Worm (Caenorhabditis elegans) whole organism, young adult: ENCODE measurements around the gene T11B7.1.

Source experiments
- F23B12.7 ChIP-seq: sonication (generic microtip); optimal IDR thresholded peaks from 2 replicates; lab custom pipeline; 2017; ENCODE audit warnings: missing genetic modification characterization, mild to moderate bottlenecking, missing compliant biosample characterization, antibody characterized with exemption, moderate library complexity; ENCODE audit not compliant: insufficient read depth
- F37B4.10 ChIP-seq: fragments of 200-800 bp; sonication (Bioruptor generic); IDR thresholded peaks from 2 replicates; pipeline ENCODE4 v1.3.6; 2022; ENCODE audit warnings: missing genetic modification characterization, missing compliant biosample characterization
- F52B5.7 ChIP-seq: sonication (generic microtip); optimal IDR thresholded peaks from 2 replicates; lab custom pipeline; 2016; ENCODE audit warnings: mild to moderate bottlenecking, missing genetic modification characterization, missing compliant biosample characterization
- K12H6.12 ChIP-seq: fragments of 200-800 bp; sonication (Bioruptor generic); optimal IDR thresholded peaks from 2 replicates; lab custom pipeline; 2018; ENCODE audit warnings: mild to moderate bottlenecking, missing genetic modification characterization, missing compliant biosample characterization
- Y53G8AR.9 ChIP-seq: fragments of 200-800 bp; sonication (Bioruptor generic); conservative IDR thresholded peaks from 2 replicates; pipeline ENCODE4 v1.3.6; 2022; ENCODE audit warnings: missing genetic modification reagents, missing genetic modification characterization, missing compliant biosample characterization
- Y79H2A.3 ChIP-seq: fragments of 200-800 bp; sonication (Bioruptor generic); conservative IDR thresholded peaks from 2 replicates; pipeline ENCODE4 v1.3.6; 2022; ENCODE audit warnings: missing genetic modification reagents, missing genetic modification characterization, missing compliant biosample characterization
- ZK185.1 ChIP-seq: sonication (generic microtip); optimal IDR thresholded peaks from 2 replicates; lab custom pipeline; 2016; ENCODE audit warnings: mild to moderate bottlenecking, missing genetic modification characterization, missing compliant biosample characterization; ENCODE audit not compliant: poor library complexity, severe bottlenecking
- ama-1 ChIP-seq, 3 experiments: fragments of 150-350 bp in 1 of 3; sonication (generic microtip) in 2 of 3; optimal IDR thresholded peaks; 2 replicates each; lab custom pipeline; 2014 to 2018; ENCODE audit warnings: missing biosample characterization in 2 of 3, missing genetic modification characterization in 2 of 3, missing genetic modification reagents in 2 of 3
- atf-7 ChIP-seq: sonication (generic microtip); optimal IDR thresholded peaks from 2 replicates; lab custom pipeline; 2017; ENCODE audit warnings: mild to moderate bottlenecking, missing genetic modification characterization, missing compliant biosample characterization
- attf-5 ChIP-seq: fragments of 200-800 bp; sonication (Bioruptor generic); optimal IDR thresholded peaks from 2 replicates; lab custom pipeline; 2018; ENCODE audit warnings: mild to moderate bottlenecking, missing genetic modification characterization, missing compliant biosample characterization
- bed-1 ChIP-seq: fragments of 200-800 bp; sonication (Bioruptor generic); IDR thresholded peaks from 2 replicates; pipeline ENCODE4 v1.3.6; 2022; ENCODE audit warnings: missing genetic modification reagents, missing genetic modification characterization, missing compliant biosample characterization
- bed-2 ChIP-seq: fragments of 200-800 bp; sonication (Bioruptor generic); IDR thresholded peaks from 2 replicates; pipeline ENCODE4 v1.3.6; 2022; ENCODE audit warnings: missing genetic modification reagents, missing genetic modification characterization, missing compliant biosample characterization
- cebp-1 ChIP-seq, 2 experiments: fragments of 200-800 bp in 1 of 2; sonication (Bioruptor generic) in 1 of 2; sonication (generic microtip) in 1 of 2; IDR thresholded peaks in 1 of 2; optimal IDR thresholded peaks in 1 of 2; 2 replicates each; pipeline versions ENCODE4 v1.3.6 to Lab custom; 2017 to 2022; ENCODE audit warnings: missing compliant biosample characterization in 2 of 2, missing genetic modification characterization in 2 of 2, mild to moderate bottlenecking in 1 of 2, missing genetic modification reagents in 1 of 2, moderate library complexity in 1 of 2
- cebp-2 ChIP-seq: fragments of 200-800 bp; sonication (Bioruptor generic); IDR thresholded peaks from 2 replicates; pipeline ENCODE4 v1.3.6; 2022; ENCODE audit warnings: missing genetic modification characterization, missing compliant biosample characterization
- chd-7 ChIP-seq: sonication (generic microtip); optimal IDR thresholded peaks from 2 replicates; lab custom pipeline; 2016; ENCODE audit warnings: mild to moderate bottlenecking, missing genetic modification characterization, moderate library complexity, missing compliant biosample characterization
- dpff-1 ChIP-seq: sonication (generic microtip); optimal IDR thresholded peaks from 2 replicates; lab custom pipeline; 2017; ENCODE audit warnings: mild to moderate bottlenecking, missing genetic modification characterization, missing compliant biosample characterization
- dpl-1 ChIP-seq: fragments of 150-350 bp; optimal IDR thresholded peaks from 2 replicates; lab custom pipeline; 2014; ENCODE audit warnings: missing biosample characterization, missing genetic modification reagents, missing genetic modification characterization
- fkh-3 ChIP-seq: sonication (generic microtip); optimal IDR thresholded peaks from 2 replicates; lab custom pipeline; 2016; ENCODE audit warnings: mild to moderate bottlenecking, missing genetic modification characterization, missing compliant biosample characterization
- let-526 ChIP-seq: fragments of 200-800 bp; sonication (Bioruptor generic); IDR thresholded peaks from 2 replicates; pipeline ENCODE4 v1.3.6; 2022; ENCODE audit warnings: missing genetic modification reagents, missing genetic modification characterization, missing compliant biosample characterization
- let-607 ChIP-seq, 2 experiments: fragments of 200-800 bp in 1 of 2; sonication (Bioruptor generic) in 1 of 2; sonication (generic microtip) in 1 of 2; optimal IDR thresholded peaks; 2 replicates each; lab custom pipeline; 2016 to 2018; ENCODE audit warnings: mild to moderate bottlenecking in 2 of 2, missing compliant biosample characterization in 2 of 2, missing genetic modification characterization in 2 of 2, moderate library complexity in 2 of 2, missing genotype in 1 of 2
- lir-1 ChIP-seq: fragments of 200-800 bp; sonication (Bioruptor generic); conservative IDR thresholded peaks from 2 replicates; pipeline ENCODE4 v1.3.6; 2022; ENCODE audit warnings: missing genetic modification reagents, missing genetic modification characterization, missing compliant biosample characterization
- lsl-1 ChIP-seq: fragments of 200-800 bp; sonication (Bioruptor generic); optimal IDR thresholded peaks from 2 replicates; lab custom pipeline; 2018; ENCODE audit warnings: mild to moderate bottlenecking, missing genetic modification characterization, moderate library complexity, missing compliant biosample characterization
- madf-6 ChIP-seq: fragments of 200-800 bp; sonication (Bioruptor generic); IDR thresholded peaks from 2 replicates; pipeline ENCODE4 v1.3.6; 2022; ENCODE audit warnings: missing genetic modification reagents, missing genetic modification characterization, missing compliant biosample characterization
- mxl-1 ChIP-seq: sonication (generic microtip); optimal IDR thresholded peaks from 2 replicates; lab custom pipeline; 2016; ENCODE audit warnings: missing genetic modification characterization, missing compliant biosample characterization
- nhr-80 ChIP-seq: sonication (generic microtip); optimal IDR thresholded peaks from 2 replicates; lab custom pipeline; 2016; ENCODE audit warnings: missing genetic modification characterization, missing compliant biosample characterization
- pbrm-1 ChIP-seq: fragments of 200-800 bp; sonication (Bioruptor generic); IDR thresholded peaks from 2 replicates; pipeline ENCODE4 v1.3.6; 2022; ENCODE audit warnings: missing genetic modification reagents, missing genetic modification characterization, missing compliant biosample characterization
- pha-4 ChIP-seq: fragments of 150-350 bp; sonication (generic microtip); optimal IDR thresholded peaks from 2 replicates; lab custom pipeline; 2014; ENCODE audit warnings: missing biosample characterization, missing genetic modification reagents, missing genetic modification characterization
- repo-1 ChIP-seq: sonication (generic microtip); optimal IDR thresholded peaks from 2 replicates; lab custom pipeline; 2017; ENCODE audit warnings: mild to moderate bottlenecking, missing genetic modification characterization, missing compliant biosample characterization
- sdz-38 ChIP-seq: sonication (generic microtip); optimal IDR thresholded peaks from 2 replicates; lab custom pipeline; 2016; ENCODE audit warnings: missing genotype, missing genetic modification characterization, missing compliant biosample characterization
- unc-62 ChIP-seq: fragments of 150-350 bp; optimal IDR thresholded peaks from 2 replicates; lab custom pipeline; 2014; ENCODE audit warnings: missing biosample characterization, missing genetic modification reagents, missing genetic modification characterization
- ztf-18 ChIP-seq: sonication (generic microtip); optimal IDR thresholded peaks from 2 replicates; lab custom pipeline; 2016; ENCODE audit warnings: missing genotype, mild to moderate bottlenecking, missing genetic modification characterization, missing compliant biosample characterization
- ztf-28 ChIP-seq: fragments of 200-800 bp; sonication (Bioruptor generic); IDR thresholded peaks from 2 replicates; pipeline ENCODE4 v1.3.6; 2022; ENCODE audit warnings: missing genetic modification reagents, missing genetic modification characterization, missing compliant biosample characterization
- ztf-3 ChIP-seq: fragments of 200-800 bp; sonication (Bioruptor generic); optimal IDR thresholded peaks from 2 replicates; lab custom pipeline; 2018; ENCODE audit warnings: mild to moderate bottlenecking, missing genetic modification characterization, missing compliant biosample characterization

T11B7.1 gene

DNA sequence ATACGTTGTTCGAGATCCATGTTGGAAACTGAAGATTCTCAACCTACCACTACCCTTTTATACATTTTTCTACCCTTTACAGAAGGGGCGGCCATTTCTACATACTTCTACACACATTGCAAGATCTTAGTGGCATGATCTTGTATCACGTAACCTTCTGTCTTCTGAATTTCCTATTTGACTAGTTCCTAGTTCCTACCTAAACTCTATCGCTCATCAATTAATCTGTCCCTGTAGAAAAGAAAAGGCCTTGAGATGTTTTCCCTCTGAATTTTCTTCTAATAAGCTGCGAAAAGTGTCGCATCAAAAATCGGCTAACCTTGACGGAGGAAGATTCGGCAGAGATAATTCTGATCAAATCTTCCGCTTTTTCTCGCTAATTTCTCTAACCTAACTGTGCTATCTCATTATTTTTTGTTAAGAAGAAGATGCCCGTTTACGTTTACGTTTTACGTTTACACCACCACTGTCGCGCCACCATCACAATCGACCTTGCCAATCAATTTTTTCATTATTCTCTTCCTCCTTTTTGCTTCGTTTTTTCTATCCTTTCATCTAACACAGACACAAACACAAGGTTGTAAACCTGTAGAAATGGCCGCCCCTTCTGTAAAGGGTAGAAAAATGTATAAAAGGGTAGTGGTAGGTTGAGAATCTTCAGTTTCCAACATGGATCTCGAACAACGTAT, 16.2 kb upstream of the T11B7.1 start, which contains the start of the genes col-117 and col-3:
Gene col-117, minus strand, starts transcription at position 51 of the 689 bp plus-strand sequence.
Gene col-3, plus strand, starts transcription at position 639 of the 689 bp plus-strand sequence.
- TF ChIP-seq chd-7 (tag; lab: Kevin White, UChicago) = no peak
- TF ChIP-seq lir-1 (GFP tag; lab: Robert Waterston, UW) = no peak
- no peak for TF ChIP-seq lsl-1 (GFP tag; lab: Kevin White, UChicago)
- TF ChIP-seq cebp-2 = no peak
- no peak for TF ChIP-seq F52B5.7 (tag; lab: Kevin White, UChicago)
- TF ChIP-seq madf-6 (GFP tag; lab: Robert Waterston, UW) = no peak
- no peak for TF ChIP-seq K12H6.12 (tag; lab: Kevin White, UChicago)
- no peak for TF ChIP-seq Y79H2A.3
- TF ChIP-seq repo-1 (tag; lab: Kevin White, UChicago) = no peak
- no peak for TF ChIP-seq pbrm-1 (GFP tag; lab: Robert Waterston, UW)
- TF ChIP-seq attf-5 (GFP tag; lab: Kevin White, UChicago) = no peak

DNA sequence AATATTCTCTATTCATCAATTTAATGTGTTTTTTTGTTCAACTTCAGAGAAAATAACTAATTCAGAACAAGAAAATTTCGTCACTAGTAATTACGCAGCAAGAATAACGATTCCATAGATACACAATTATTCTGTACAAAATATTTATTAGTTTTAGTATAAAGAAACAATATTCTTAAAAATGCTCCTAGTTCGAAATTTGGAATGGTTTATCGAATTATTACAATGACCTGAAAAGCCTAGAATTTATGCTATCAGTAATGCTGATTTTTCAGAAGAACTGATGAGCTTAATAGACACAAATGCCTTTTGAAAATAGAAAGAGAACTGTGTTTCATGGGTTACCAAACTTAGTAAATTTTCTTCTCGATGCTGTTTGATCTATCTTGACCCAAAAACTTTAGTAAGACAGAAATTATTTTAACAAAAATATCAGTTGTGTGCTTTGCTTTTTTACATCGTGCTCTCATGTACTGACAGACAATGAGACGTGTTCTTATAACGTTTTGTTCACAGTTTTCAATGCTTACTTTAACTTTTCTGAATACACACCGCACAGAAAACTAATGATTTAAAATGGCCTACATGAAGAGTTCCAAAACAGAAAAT, 14.4 kb upstream of the T11B7.1 start:
- TF ChIP-seq dpl-1 (GFP tag; lab: Kevin White, UChicago) = no peak
- no peak for TF ChIP-seq atf-7 (tag; lab: Kevin White, UChicago)
- no peak for TF ChIP-seq unc-62
- TF ChIP-seq ama-1 (optimal IDR thresholded peaks at IDR 0.05; lab: Kevin White, UChicago) = peak; percentile 32
- no peak for TF ChIP-seq ama-1 (GFP tag; optimal IDR thresholded peaks at IDR 0.05; lab: Kevin White, UChicago)
- no peak for TF ChIP-seq ztf-28 (GFP tag; lab: Robert Waterston, UW)
- no peak for TF ChIP-seq ZK185.1 (tag; lab: Kevin White, UChicago)
- TF ChIP-seq F23B12.7 (tag; lab: Kevin White, UChicago) = no peak
- no peak for TF ChIP-seq fkh-3 (tag; lab: Kevin White, UChicago)
- no peak for TF ChIP-seq mxl-1 (tag; lab: Kevin White, UChicago)

DNA sequence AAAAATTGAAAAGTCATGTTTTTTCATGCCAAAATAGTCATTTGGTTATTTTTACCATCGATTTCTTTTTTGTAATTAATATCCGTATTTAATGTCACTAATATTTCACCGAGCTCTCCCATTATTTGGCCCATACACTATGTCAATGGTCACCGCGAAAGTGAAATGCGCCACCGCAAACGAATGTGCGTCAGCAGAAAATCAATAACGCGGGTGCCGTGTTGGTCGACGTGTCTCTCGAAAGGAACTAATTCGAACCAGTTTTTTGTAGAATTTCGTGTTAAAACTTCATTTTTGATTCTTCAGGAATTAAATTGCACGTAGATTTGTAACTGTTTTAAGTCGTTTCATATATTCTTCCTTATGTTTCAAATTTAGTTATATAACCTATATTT, 13.9 kb upstream of the T11B7.1 start:
- peak; percentile 17 for TF ChIP-seq nhr-80 (tag; lab: Kevin White, UChicago)
- no peak for TF ChIP-seq bed-1 (GFP tag; lab: Robert Waterston, UW)
- TF ChIP-seq let-607 (tag; optimal IDR thresholded peaks at IDR 0.05; lab: Kevin White, UChicago) = peak; percentile 19 to 27
- no peak for TF ChIP-seq unc-62
- no peak for TF ChIP-seq bed-2 (GFP tag; lab: Robert Waterston, UW)
- TF ChIP-seq ztf-18 (tag; lab: Kevin White, UChicago) = peak; percentile 69
- no peak for TF ChIP-seq pha-4 (tag; lab: Kevin White, UChicago)
- no peak for TF ChIP-seq dpff-1
- TF ChIP-seq ztf-3 (GFP tag; lab: Kevin White, UChicago) = no peak
- no peak for TF ChIP-seq cebp-1 (GFP tag; IDR thresholded peaks at IDR 0.05; lab: Robert Waterston, UW)
- no peak for TF ChIP-seq cebp-1 (tag; optimal IDR thresholded peaks at IDR 0.05; lab: Kevin White, UChicago)
- no peak for TF ChIP-seq chd-7 (tag; lab: Kevin White, UChicago)
- no peak for TF ChIP-seq let-526 (GFP tag; lab: Robert Waterston, UW)
- TF ChIP-seq Y53G8AR.9 (GFP tag; lab: Robert Waterston, UW) = no peak
- TF ChIP-seq sdz-38 (tag; lab: Kevin White, UChicago) = no peak
- TF ChIP-seq F37B4.10 (GFP tag; lab: Robert Waterston, UW) = no peak
